Worm (Caenorhabditis elegans) whole organism, late embryonic: ENCODE measurements around the gene ZK6.8.

ENCODE experiments used
- C08G9.2 ChIP-seq: sonication (generic microtip); optimal IDR thresholded peaks from 2 replicates; lab custom pipeline; 2016; ENCODE audit warnings: mild to moderate bottlenecking, missing genetic modification characterization, moderate library complexity, missing compliant biosample characterization
- C38D4.7 ChIP-seq: fragments of 200-800 bp; sonication (Bioruptor generic); optimal IDR thresholded peaks from 2 replicates; lab custom pipeline; 2018; ENCODE audit warnings: mild to moderate bottlenecking, missing genetic modification characterization, moderate library complexity, missing compliant biosample characterization
- F13H6.1 ChIP-seq: sonication (generic microtip); optimal IDR thresholded peaks from 2 replicates; lab custom pipeline; 2016; ENCODE audit warnings: missing genetic modification characterization, missing compliant biosample characterization
- K09A11.1 ChIP-seq: sonication (generic microtip); optimal IDR thresholded peaks from 2 replicates; lab custom pipeline; 2017; ENCODE audit warnings: antibody characterized with exemption, mild to moderate bottlenecking, missing genetic modification characterization, missing compliant biosample characterization; ENCODE audit not compliant: insufficient read depth
- T23F11.4 ChIP-seq: fragments of 200-800 bp; sonication (Bioruptor generic); optimal IDR thresholded peaks from 2 replicates; lab custom pipeline; 2018; ENCODE audit warnings: mild to moderate bottlenecking, missing genetic modification characterization, missing compliant biosample characterization
- ahr-1 ChIP-seq: sonication (generic microtip); optimal IDR thresholded peaks from 2 replicates; lab custom pipeline; 2016; ENCODE audit warnings: missing genetic modification characterization, missing compliant biosample characterization
- ama-1 ChIP-seq: fragments of 150-350 bp; optimal IDR thresholded peaks from 2 replicates; lab custom pipeline; 2014
- ceh-14 ChIP-seq: sonication (generic microtip); optimal IDR thresholded peaks from 2 replicates; lab custom pipeline; 2016; ENCODE audit warnings: missing genotype, missing genetic modification characterization, missing compliant biosample characterization
- ceh-18 ChIP-seq: sonication (generic microtip); optimal IDR thresholded peaks from 2 replicates; lab custom pipeline; 2016; ENCODE audit warnings: missing genetic modification characterization, missing compliant biosample characterization
- ceh-31 ChIP-seq: sonication (generic microtip); optimal IDR thresholded peaks from 2 replicates; lab custom pipeline; 2016; ENCODE audit warnings: missing genetic modification characterization, missing compliant biosample characterization
- ceh-34 ChIP-seq: sonication (generic microtip); optimal IDR thresholded peaks from 2 replicates; lab custom pipeline; 2016; ENCODE audit warnings: mild to moderate bottlenecking, missing genetic modification characterization, missing compliant biosample characterization
- ceh-48 ChIP-seq: sonication (generic microtip); optimal IDR thresholded peaks from 2 replicates; lab custom pipeline; 2016; ENCODE audit warnings: missing genetic modification characterization, inconsistent platforms, missing compliant biosample characterization
- ceh-6 ChIP-seq: fragments of 200-800 bp; sonication (Bioruptor generic); optimal IDR thresholded peaks from 2 replicates; lab custom pipeline; 2018; ENCODE audit warnings: mild to moderate bottlenecking, missing genetic modification characterization, missing compliant biosample characterization
- ceh-9 ChIP-seq: sonication (generic microtip); optimal IDR thresholded peaks from 2 replicates; lab custom pipeline; 2016; ENCODE audit warnings: mild to moderate bottlenecking, missing genetic modification characterization, inconsistent platforms, missing compliant biosample characterization
- dve-1 ChIP-seq: sonication (generic microtip); optimal IDR thresholded peaks from 2 replicates; lab custom pipeline; 2017; ENCODE audit warnings: antibody characterized with exemption, mild to moderate bottlenecking, missing genetic modification characterization, missing compliant biosample characterization
- elt-4 ChIP-seq: sonication (generic microtip); optimal IDR thresholded peaks from 2 replicates; lab custom pipeline; 2016; ENCODE audit warnings: missing genetic modification characterization, missing compliant biosample characterization
- fax-1 ChIP-seq: sonication (generic microtip); optimal IDR thresholded peaks from 2 replicates; lab custom pipeline; 2016; ENCODE audit warnings: missing genotype, missing genetic modification characterization, missing compliant biosample characterization
- fkh-10 ChIP-seq: fragments of 150-350 bp; optimal IDR thresholded peaks from 2 replicates; lab custom pipeline; 2014; ENCODE audit warnings: missing biosample characterization, missing genetic modification reagents, missing genetic modification characterization
- fkh-6 ChIP-seq: sonication (generic microtip); optimal IDR thresholded peaks from 2 replicates; lab custom pipeline; 2016; ENCODE audit warnings: missing genetic modification characterization, missing compliant biosample characterization
- gmeb-2 ChIP-seq: sonication (generic microtip); optimal IDR thresholded peaks from 2 replicates; lab custom pipeline; 2016; ENCODE audit warnings: missing genetic modification characterization, inconsistent platforms, missing compliant biosample characterization
- hlh-15 ChIP-seq: sonication (generic microtip); optimal IDR thresholded peaks from 2 replicates; lab custom pipeline; 2016; ENCODE audit warnings: missing genetic modification characterization, missing compliant biosample characterization
- hlh-6 ChIP-seq: sonication (generic microtip); optimal IDR thresholded peaks from 2 replicates; lab custom pipeline; 2016; ENCODE audit warnings: missing genotype, missing genetic modification characterization, missing compliant biosample characterization
- hlh-8 ChIP-seq: sonication (generic microtip); optimal IDR thresholded peaks from 2 replicates; lab custom pipeline; 2016; ENCODE audit warnings: missing genotype, missing genetic modification characterization, missing compliant biosample characterization
- lim-6 ChIP-seq: sonication (generic microtip); optimal IDR thresholded peaks from 2 replicates; lab custom pipeline; 2016; ENCODE audit warnings: missing genetic modification characterization, missing compliant biosample characterization
- lin-11 ChIP-seq: fragments of 200-800 bp; sonication (Bioruptor generic); optimal IDR thresholded peaks from 2 replicates; lab custom pipeline; 2018; ENCODE audit warnings: mild to moderate bottlenecking, missing genetic modification characterization, missing compliant biosample characterization
- nfya-1 ChIP-seq: sonication (generic microtip); optimal IDR thresholded peaks from 2 replicates; lab custom pipeline; 2017; ENCODE audit warnings: missing genetic modification characterization, mild to moderate bottlenecking, missing compliant biosample characterization, antibody characterized with exemption, moderate library complexity
- nhr-232 ChIP-seq: sonication (generic microtip); optimal IDR thresholded peaks from 2 replicates; lab custom pipeline; 2016; ENCODE audit warnings: missing genetic modification characterization, missing compliant biosample characterization
- pag-3 ChIP-seq: sonication (generic microtip); optimal IDR thresholded peaks from 2 replicates; lab custom pipeline; 2016; ENCODE audit warnings: missing compliant biosample characterization, missing genetic modification characterization, borderline replicate concordance
- pha-4 ChIP-seq: fragments of 150-350 bp; optimal IDR thresholded peaks from 2 replicates; lab custom pipeline; 2018; ENCODE audit warnings: missing biosample characterization, missing genetic modification reagents, missing genetic modification characterization
- pqm-1 ChIP-seq: sonication (generic microtip); optimal IDR thresholded peaks from 2 replicates; lab custom pipeline; 2016; ENCODE audit warnings: missing genetic modification characterization, missing compliant biosample characterization
- pros-1 ChIP-seq: fragments of 150-350 bp; optimal IDR thresholded peaks from 2 replicates; lab custom pipeline; 2014; ENCODE audit warnings: missing biosample characterization, missing genetic modification reagents, missing genetic modification characterization
- rnt-1 ChIP-seq: sonication (generic microtip); optimal IDR thresholded peaks from 2 replicates; lab custom pipeline; 2016; ENCODE audit warnings: missing genetic modification characterization, missing compliant biosample characterization
- sox-2 ChIP-seq: fragments of 200-800 bp; sonication (Bioruptor generic); IDR thresholded peaks from 2 replicates; pipeline ENCODE4 v1.3.6; 2022; ENCODE audit warnings: missing genetic modification reagents, missing genetic modification characterization, missing compliant biosample characterization
- sox-4 ChIP-seq: sonication (generic microtip); optimal IDR thresholded peaks from 2 replicates; lab custom pipeline; 2017; ENCODE audit warnings: mild to moderate bottlenecking, missing genetic modification characterization, inconsistent platforms, missing compliant biosample characterization
- syd-9 ChIP-seq: sonication (generic microtip); optimal IDR thresholded peaks from 2 replicates; lab custom pipeline; 2016; ENCODE audit warnings: mild to moderate bottlenecking, missing genetic modification characterization, moderate library complexity, missing compliant biosample characterization
- tbx-2 ChIP-seq: sonication (generic microtip); optimal IDR thresholded peaks from 2 replicates; lab custom pipeline; 2016; ENCODE audit warnings: missing genetic modification characterization, missing compliant biosample characterization
- ttx-3 ChIP-seq: sonication (generic microtip); optimal IDR thresholded peaks from 2 replicates; lab custom pipeline; 2016; ENCODE audit warnings: missing genetic modification reagents, missing genetic modification characterization, missing compliant biosample characterization
- unc-86 ChIP-seq: sonication (generic microtip); optimal IDR thresholded peaks from 2 replicates; lab custom pipeline; 2016; ENCODE audit warnings: missing genetic modification characterization, missing compliant biosample characterization

Gene ZK6.8

ce11 chrV:403028-403427 lies 21.3 kb downstream of the ZK6.8 start, which contains the start of gene srh-62:
srh-62 (minus strand) TSS chrV:403128.
- no peak for TF ChIP-seq ceh-48
- TF ChIP-seq ceh-31 (tag; lab: Kevin White, UChicago) = no peak
- no peak for TF ChIP-seq syd-9
- TF ChIP-seq ceh-34 (tag; lab: Kevin White, UChicago) = no peak
- no peak for TF ChIP-seq hlh-6 (tag; lab: Kevin White, UChicago)
- TF ChIP-seq unc-86 (tag; lab: Kevin White, UChicago) = no peak
- TF ChIP-seq nfya-1 = no peak
- no peak for TF ChIP-seq elt-4 (tag; lab: Kevin White, UChicago)
- no peak for TF ChIP-seq ceh-6 (GFP tag; lab: Kevin White, UChicago)
- TF ChIP-seq fax-1 (tag; lab: Kevin White, UChicago) = no peak
- TF ChIP-seq hlh-15 (tag; lab: Kevin White, UChicago) = no peak
- TF ChIP-seq ama-1 (lab: Kevin White, UChicago) = no peak
- no peak for TF ChIP-seq ttx-3 (tag; lab: Kevin White, UChicago)
- TF ChIP-seq sox-4 (tag; lab: Kevin White, UChicago) = no peak
- TF ChIP-seq pha-4 (tag; lab: Kevin White, UChicago) = no peak
- no peak for TF ChIP-seq gmeb-2 (tag; lab: Kevin White, UChicago)
- TF ChIP-seq, all 69 proteins: peak for 0

ce11 chrV:404210-404669 lies 22.5 kb downstream of the ZK6.8 start, which contains the start of gene nhr-252:
nhr-252 (plus strand) TSS chrV:404619.
- no peak for TF ChIP-seq fkh-10
- no peak for TF ChIP-seq ceh-14 (tag; lab: Kevin White, UChicago)
- TF ChIP-seq ceh-9 (tag; lab: Kevin White, UChicago) = no peak
- TF ChIP-seq sox-4 (tag; lab: Kevin White, UChicago) = no peak
- no peak for TF ChIP-seq fax-1 (tag; lab: Kevin White, UChicago)
- no peak for TF ChIP-seq nhr-232
- no peak for TF ChIP-seq ceh-48
- no peak for TF ChIP-seq sox-2 (GFP tag; lab: Robert Waterston, UW)
- no peak for TF ChIP-seq gmeb-2 (tag; lab: Kevin White, UChicago)
- TF ChIP-seq ttx-3 (tag; lab: Kevin White, UChicago) = no peak

- TF ChIP-seq pros-1 (tag; lab: Kevin White, UChicago) (no peak), pag-3 (tag; lab: Kevin White, UChicago) (no peak), hlh-8 (no peak), ceh-9 (tag; lab: Kevin White, UChicago) (no peak), T23F11.4 (GFP tag; lab: Kevin White, UChicago) (no peak), dve-1 (no peak), tbx-2 (no peak), F13H6.1 (tag; lab: Kevin White, UChicago) (no peak), rnt-1 (tag; lab: Kevin White, UChicago) (no peak), ceh-14 (tag; lab: Kevin White, UChicago) (no peak), lin-11 (tag; lab: Kevin White, UChicago) (no peak), lim-6 (tag; lab: Kevin White, UChicago) (no peak)
Observed at ce11 chrV:412820-413219, 31.1 kb downstream of the ZK6.8 start.

ce11 chrV:414630-415029 lies 32.9 kb downstream of the ZK6.8 start, which contains the start of gene dod-19:
dod-19 (minus strand) TSS chrV:414759.
- TF ChIP-seq ama-1 (lab: Kevin White, UChicago) (no peak), fkh-6 (tag; lab: Kevin White, UChicago) (no peak), elt-4 (tag; lab: Kevin White, UChicago) (no peak), K09A11.1 (tag; lab: Kevin White, UChicago) (no peak), ceh-48 (no peak), ceh-18 (tag; lab: Kevin White, UChicago) (no peak), ceh-34 (tag; lab: Kevin White, UChicago) (no peak), pqm-1 (no peak), C08G9.2 (no peak), tbx-2 (no peak), ahr-1 (tag; lab: Kevin White, UChicago) (no peak), C38D4.7 (no peak)
